Fruit fly (Drosophila melanogaster) whole organism, embryonic: ENCODE results near the gene CG32425.
A peak's percentile ranks its signal among the peaks of the same experiment; 100 is the strongest.

Source experiments
- B-H2 ChIP-seq: fragments of 200-800 bp; sonication (Bioruptor generic); optimal IDR thresholded peaks from 2 replicates; lab custom pipeline; 2018; ENCODE audit warnings: missing biosample characterization, mild to moderate bottlenecking, missing genetic modification characterization
- Bgb ChIP-seq: fragments of 200-800 bp; sonication (Bioruptor generic); IDR thresholded peaks from 2 replicates; pipeline ENCODE4 v1.3.6; 2022; ENCODE audit warnings: missing biosample characterization, missing genetic modification characterization; ENCODE audit not compliant: partially characterized antibody
- CG12219 ChIP-seq: fragments of 200-800 bp; sonication (Bioruptor generic); optimal IDR thresholded peaks from 3 replicates; lab custom pipeline; 2018; ENCODE audit warnings: missing biosample characterization, mild to moderate bottlenecking, missing genetic modification characterization
- CG12744 ChIP-seq: fragments of 200-800 bp; sonication (Bioruptor generic); optimal IDR thresholded peaks from 2 replicates; lab custom pipeline; 2016; ENCODE audit warnings: missing biosample characterization, missing genetic modification characterization
- CG14860 ChIP-seq: fragments of 200-800 bp; sonication (Bioruptor generic); IDR thresholded peaks from 3 replicates; pipeline ENCODE4 v1.3.6; 2022; ENCODE audit warnings: missing biosample characterization, missing genetic modification characterization; ENCODE audit not compliant: partially characterized antibody
- CG1603 ChIP-seq: fragments of 200-800 bp; sonication (Bioruptor generic); optimal IDR thresholded peaks from 2 replicates; lab custom pipeline; 2019; ENCODE audit warnings: missing biosample characterization, mild to moderate bottlenecking, missing genetic modification characterization, moderate library complexity
- CG31441 ChIP-seq: fragments of 200-800 bp; sonication (Bioruptor generic); IDR thresholded peaks from 2 replicates; pipeline ENCODE4 v1.3.6; 2022; ENCODE audit warnings: missing biosample characterization, missing genetic modification characterization
- CG32767 ChIP-seq: fragments of 200-800 bp; sonication (Bioruptor generic); IDR thresholded peaks from 2 replicates; pipeline ENCODE4 v1.3.6; 2022; ENCODE audit warnings: missing biosample characterization, missing genetic modification characterization
- CG33213 ChIP-seq: fragments of 200-800 bp; sonication (Bioruptor generic); optimal IDR thresholded peaks from 3 replicates; lab custom pipeline; 2016; ENCODE audit warnings: missing biosample characterization, missing genetic modification characterization
- CG34376 ChIP-seq: fragments of 200-800 bp; sonication (Bioruptor generic); optimal IDR thresholded peaks from 2 replicates; lab custom pipeline; 2018; ENCODE audit warnings: missing biosample characterization, mild to moderate bottlenecking, missing genetic modification characterization
- CG42726 ChIP-seq: fragments of 200-800 bp; sonication (Bioruptor generic); IDR thresholded peaks from 2 replicates; pipeline ENCODE4 v1.3.6; 2022; ENCODE audit warnings: missing biosample characterization, missing genetic modification characterization; ENCODE audit not compliant: partially characterized antibody
- CG4854 ChIP-seq: fragments of 200-800 bp; sonication (Bioruptor generic); optimal IDR thresholded peaks from 2 replicates; lab custom pipeline; 2016; ENCODE audit warnings: missing biosample characterization, missing genetic modification characterization, inconsistent platforms
- CG6254 ChIP-seq: fragments of 200-800 bp; sonication (Bioruptor generic); optimal IDR thresholded peaks from 3 replicates; lab custom pipeline; 2017; ENCODE audit warnings: mild to moderate bottlenecking, missing biosample characterization, missing genetic modification reagents, missing genetic modification characterization
- CG6683 ChIP-seq: fragments of 200-800 bp; sonication (Bioruptor generic); optimal IDR thresholded peaks from 2 replicates; lab custom pipeline; 2017; ENCODE audit warnings: missing biosample characterization, mild to moderate bottlenecking, missing genetic modification characterization, missing genetic modification reagents
- CG7963 ChIP-seq: fragments of 200-800 bp; sonication (Bioruptor generic); IDR thresholded peaks from 3 replicates; pipeline ENCODE4 v1.3.6; 2022; ENCODE audit warnings: missing biosample characterization, missing genetic modification characterization; ENCODE audit not compliant: partially characterized antibody
- CG8359 ChIP-seq: fragments of 200-800 bp; sonication (Bioruptor generic); optimal IDR thresholded peaks from 2 replicates; lab custom pipeline; 2017; ENCODE audit warnings: missing biosample characterization, mild to moderate bottlenecking, missing genetic modification characterization, borderline replicate concordance
- CG8924 ChIP-seq: fragments of 200-800 bp; optimal IDR thresholded peaks from 3 replicates; lab custom pipeline; 2019; ENCODE audit warnings: missing biosample characterization, mild to moderate bottlenecking, missing genetic modification characterization, moderate library complexity
- CG9609 ChIP-seq: fragments of 200-800 bp; sonication (Bioruptor generic); optimal IDR thresholded peaks from 3 replicates; lab custom pipeline; 2016; ENCODE audit warnings: missing biosample characterization, missing genetic modification characterization
- CG9817 ChIP-seq: fragments of 200-800 bp; sonication (Bioruptor generic); optimal IDR thresholded peaks from 2 replicates; lab custom pipeline; 2018; ENCODE audit warnings: missing biosample characterization, mild to moderate bottlenecking, missing genetic modification characterization, moderate library complexity
- Dll ChIP-seq: fragments of 200-800 bp; sonication (Bioruptor generic); IDR thresholded peaks from 4 replicates; pipeline ENCODE4 v1.3.6; 2022; ENCODE audit warnings: missing biosample characterization, missing genetic modification characterization; ENCODE audit not compliant: partially characterized antibody
- Dp ChIP-seq: fragments of 200-800 bp; sonication (Bioruptor generic); optimal IDR thresholded peaks from 2 replicates; lab custom pipeline; 2018; ENCODE audit warnings: missing biosample characterization, mild to moderate bottlenecking, missing genetic modification characterization, moderate library complexity
- Drgx ChIP-seq: fragments of 200-800 bp; sonication (Bioruptor generic); IDR thresholded peaks from 2 replicates; pipeline ENCODE4 v1.3.6; 2022; ENCODE audit warnings: missing biosample characterization, missing genetic modification characterization
- Gug ChIP-seq: fragments of 200-800 bp; sonication (Bioruptor generic); IDR thresholded peaks from 4 replicates; pipeline ENCODE4 v1.3.6; 2022; ENCODE audit warnings: missing biosample characterization, missing genetic modification characterization
- H15 ChIP-seq: fragments of 200-800 bp; sonication (Bioruptor generic); IDR thresholded peaks from 3 replicates; pipeline ENCODE4 v1.3.6; 2022; ENCODE audit warnings: missing biosample characterization, missing genetic modification characterization
- Hey ChIP-seq: fragments of 200-800 bp; sonication (Bioruptor generic); optimal IDR thresholded peaks from 3 replicates; lab custom pipeline; 2018; ENCODE audit warnings: missing biosample characterization, mild to moderate bottlenecking, missing genetic modification characterization
- HmgD ChIP-seq: fragments of 200-800 bp; sonication (Bioruptor generic); optimal IDR thresholded peaks from 3 replicates; lab custom pipeline; 2016; ENCODE audit warnings: missing biosample characterization, missing genetic modification characterization
- Mrtf ChIP-seq: fragments of 200-800 bp; sonication (Bioruptor generic); IDR thresholded peaks from 3 replicates; pipeline ENCODE4 v1.3.6; 2022; ENCODE audit warnings: missing biosample characterization, missing genetic modification characterization
- NK7.1 ChIP-seq: fragments of 200-800 bp; sonication (Bioruptor generic); optimal IDR thresholded peaks from 3 replicates; lab custom pipeline; 2016; ENCODE audit warnings: missing biosample characterization, missing genetic modification characterization
- Stat92E ChIP-seq, 3 experiments: fragments of >200 bp in 2 of 3; fragments of 200-800 bp in 1 of 3; sonication (Bioruptor generic) in 1 of 3; optimal IDR thresholded peaks; 2 replicates each; lab custom pipeline; 2017 to 2019; ENCODE audit warnings: missing biosample characterization in 3 of 3, missing genetic modification characterization in 3 of 3, mild to moderate bottlenecking in 1 of 3, moderate library complexity in 1 of 3
- Xbp1 ChIP-seq: fragments of 200-800 bp; sonication (Bioruptor generic); optimal IDR thresholded peaks from 3 replicates; lab custom pipeline; 2016; ENCODE audit warnings: missing biosample characterization, mild to moderate bottlenecking, missing genetic modification characterization
- ara ChIP-seq: fragments of 200-800 bp; sonication (Bioruptor generic); IDR thresholded peaks from 2 replicates; pipeline ENCODE4 v1.3.6; 2022; ENCODE audit warnings: missing biosample characterization, missing genetic modification characterization
- ash1 ChIP-seq: fragments of 200-800 bp; sonication (Bioruptor generic); optimal IDR thresholded peaks from 2 replicates; lab custom pipeline; 2018; ENCODE audit warnings: missing biosample characterization, mild to moderate bottlenecking, missing genetic modification characterization
- az2 ChIP-seq: fragments of 200-800 bp; sonication (Bioruptor generic); optimal IDR thresholded peaks from 3 replicates; lab custom pipeline; 2016; ENCODE audit warnings: missing biosample characterization, missing genetic modification characterization
- bowl ChIP-seq: fragments of 200-800 bp; sonication (Bioruptor generic); IDR thresholded peaks from 2 replicates; pipeline ENCODE4 v1.3.6; 2022; ENCODE audit warnings: missing biosample characterization, missing genetic modification characterization
- esg ChIP-seq: fragments of 200-800 bp; sonication (Bioruptor generic); conservative IDR thresholded peaks from 2 replicates; pipeline ENCODE4 v1.3.6; 2022; ENCODE audit warnings: missing biosample characterization, missing genetic modification characterization
- ewg ChIP-seq: fragments of 200-800 bp; sonication (Bioruptor generic); optimal IDR thresholded peaks from 3 replicates; lab custom pipeline; 2017; ENCODE audit warnings: mild to moderate bottlenecking, missing biosample characterization, missing genetic modification reagents, missing genetic modification characterization
- gcm2 ChIP-seq: fragments of 200-800 bp; sonication (Bioruptor generic); optimal IDR thresholded peaks from 2 replicates; lab custom pipeline; 2016; ENCODE audit warnings: missing biosample characterization, missing genetic modification characterization
- gfzf ChIP-seq: fragments of 200-800 bp; sonication (Bioruptor generic); optimal IDR thresholded peaks from 2 replicates; lab custom pipeline; 2016; ENCODE audit warnings: missing biosample characterization, mild to moderate bottlenecking, missing genetic modification characterization, moderate library complexity
- jing ChIP-seq: fragments of 200-800 bp; sonication (Bioruptor generic); optimal IDR thresholded peaks from 2 replicates; lab custom pipeline; 2018; ENCODE audit warnings: missing biosample characterization, mild to moderate bottlenecking, missing genetic modification characterization
- mirr ChIP-seq: fragments of 200-800 bp; sonication (Bioruptor generic); optimal IDR thresholded peaks from 3 replicates; lab custom pipeline; 2018; ENCODE audit warnings: missing biosample characterization, mild to moderate bottlenecking, missing genetic modification characterization
- otp ChIP-seq: fragments of 200-800 bp; sonication (Bioruptor generic); IDR thresholded peaks from 3 replicates; pipeline ENCODE4, ENCODE4 v1.3.6; 2022; ENCODE audit warnings: missing biosample characterization, missing genetic modification characterization
- pan ChIP-seq, 4 experiments: fragments of >200 bp in 3 of 4; fragments of 200-800 bp in 1 of 4; sonication (Bioruptor generic) in 1 of 4; optimal IDR thresholded peaks in 3 of 4; IDR thresholded peaks in 1 of 4; 2 replicates each; pipeline versions ENCODE4 v1.3.6 to Lab custom; 2017 to 2022; ENCODE audit warnings: missing biosample characterization in 2 of 4, missing genetic modification characterization in 2 of 4, mixed read lengths in 1 of 4
- scrt ChIP-seq: fragments of 200-800 bp; sonication (Bioruptor generic); optimal IDR thresholded peaks from 2 replicates; lab custom pipeline; 2018; ENCODE audit warnings: missing biosample characterization, mild to moderate bottlenecking, missing genetic modification characterization, moderate library complexity
- tna ChIP-seq: fragments of 200-800 bp; sonication (Bioruptor generic); IDR thresholded peaks from 2 replicates; pipeline ENCODE4 v1.3.6; 2022; ENCODE audit warnings: missing biosample characterization, missing genetic modification characterization; ENCODE audit not compliant: partially characterized antibody
- unc-4 ChIP-seq: fragments of 200-800 bp; sonication (Bioruptor generic); IDR thresholded peaks from 2 replicates; pipeline ENCODE4 v1.3.6; 2022; ENCODE audit warnings: missing biosample characterization, missing genetic modification characterization; ENCODE audit not compliant: partially characterized antibody
- usp ChIP-seq: fragments of >200 bp; optimal IDR thresholded peaks from 2 replicates; lab custom pipeline; 2017; ENCODE audit warnings: missing biosample characterization, missing genetic modification characterization
- vnd ChIP-seq: fragments of 200-800 bp; sonication (Bioruptor generic); IDR thresholded peaks from 3 replicates; pipeline ENCODE4 v1.3.6; 2022; ENCODE audit warnings: missing biosample characterization, missing genetic modification characterization; ENCODE audit not compliant: partially characterized antibody

Gene CG32425

DNA sequence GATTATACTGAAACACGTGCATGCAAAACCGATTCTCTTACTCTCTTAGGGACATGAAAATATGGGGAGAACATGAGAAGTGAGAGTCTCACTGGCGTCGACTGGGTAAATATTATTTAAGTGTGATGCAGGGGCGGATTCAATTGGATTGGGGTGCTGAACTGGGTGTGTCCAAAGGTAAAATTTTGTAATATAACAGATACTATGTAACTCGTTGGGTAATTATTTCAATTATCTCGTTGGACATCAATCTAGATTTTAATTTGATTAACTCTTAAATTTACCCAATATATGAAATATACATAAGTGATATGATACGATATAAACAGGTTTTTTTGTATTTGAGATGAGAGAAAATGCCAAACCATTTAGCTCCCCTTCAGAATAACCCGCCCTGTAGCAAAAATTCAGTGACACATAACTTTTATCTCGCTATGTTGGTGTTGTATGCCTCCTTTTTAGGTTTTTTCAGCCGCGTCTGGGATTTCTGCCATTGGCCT is 11.1 kb downstream of the CG32425 start (continued):
- TF ChIP-seq CG9817 (tag; lab: Kevin White, UChicago) (peak; percentile 95), otp (GFP tag; lab: Robert Waterston, UW) (peak; percentile 85; the same call in 2 of the 3 replicates), CG9609 (GFP tag; lab: Kevin White, UChicago) (peak; percentile 91), H15 (peak; percentile 91), mirr (GFP tag; lab: Kevin White, UChicago) (peak; percentile 89), CG6683 (GFP tag; lab: Kevin White, UChicago) (peak; percentile 89), Dp (no peak), CG12219 (GFP tag; lab: Kevin White, UChicago) (peak; percentile 83), usp (no peak), az2 (GFP tag; lab: Kevin White, UChicago) (peak; percentile 91), Mrtf (GFP tag; lab: Robert Waterston, UW) (no peak; the same call in 2 of the 3 replicates), Bgb (GFP tag; lab: Robert Waterston, UW) (peak; percentile 65), Hey (tag; lab: Kevin White, UChicago) (peak; percentile 78), ash1 (peak; percentile 81), CG14860 (GFP tag; lab: Robert Waterston, UW) (no peak; the same call in 2 of the 3 replicates), CG6254 (GFP tag; lab: Kevin White, UChicago) (peak; percentile 74), CG7963 (peak; percentile 49; the same call in 1 of the 3 replicates), vnd (GFP tag; lab: Robert Waterston, UW) (no peak), unc-4 (peak; percentile 39; the same call in 1 of the 2 replicates), B-H2 (GFP tag; lab: Kevin White, UChicago) (peak; percentile 96), CG8924 (peak; percentile 89), esg (peak; percentile 91), Dll (GFP tag; lab: Robert Waterston, UW) (0 out of 4 replicates have a peak, but pooled peaks have one; percentile 14), scrt (peak; percentile 84), CG34376 (peak; percentile 96), Xbp1 (peak; percentile 93), CG33213 (GFP tag; lab: Kevin White, UChicago) (peak; percentile 81), CG32767 (GFP tag; lab: Robert Waterston, UW) (peak; percentile 82), CG31441 (peak; percentile 87), Drgx (GFP tag; lab: Robert Waterston, UW) (no peak; the same call in 1 of the 2 replicates), CG42726 (GFP tag; lab: Robert Waterston, UW) (no peak; the same call in 1 of the 2 replicates), NK7.1 (peak; percentile 71), ara (peak; percentile 84), pan (optimal IDR thresholded peaks at IDR 0.05; lab: Kevin White, UChicago) (no peak), pan (GFP tag; optimal IDR thresholded peaks at IDR 0.05 in 1 of 2, IDR thresholded peaks at IDR 0.05 in 1 of 2) (peak in 1 of 2 experiments; percentile 89), CG4854 (GFP tag; lab: Kevin White, UChicago) (peak; percentile 86), gcm2 (peak; percentile 76), CG12744 (peak; percentile 92), jing (GFP tag; lab: Kevin White, UChicago) (peak; percentile 80), tna (GFP tag; lab: Robert Waterston, UW) (no peak; the same call in 1 of the 2 replicates), CG1603 (tag; lab: Kevin White, UChicago) (peak; percentile 80), Gug (peak; percentile 98), Stat92E (GFP tag; optimal IDR thresholded peaks at IDR 0.05; lab: Kevin White, UChicago) (no peak), CG8359 (GFP tag; lab: Kevin White, UChicago) (peak; percentile 84), ewg (GFP tag; lab: Kevin White, UChicago) (peak; percentile 75), HmgD (GFP tag; lab: Kevin White, UChicago) (peak; percentile 81), gfzf (GFP tag; lab: Kevin White, UChicago) (no peak), bowl (GFP tag; lab: Robert Waterston, UW) (peak; percentile 49; the same call in 1 of the 2 replicates)
